Worm (Caenorhabditis elegans) whole organism, L2 larva: ENCODE measurements around the gene W01C8.1.

Source experiments
- ZK546.5 ChIP-seq: sonication (generic microtip); optimal IDR thresholded peaks from 2 replicates; lab custom pipeline; 2017; ENCODE audit warnings: missing biosample characterization, missing genetic modification characterization
- elt-3 ChIP-seq: sonication (generic microtip); optimal IDR thresholded peaks from 2 replicates; lab custom pipeline; 2017; ENCODE audit warnings: missing biosample characterization, missing genetic modification characterization
- fos-1 ChIP-seq: fragments of 150-350 bp; optimal IDR thresholded peaks from 2 replicates; lab custom pipeline; 2014; ENCODE audit warnings: missing biosample characterization, missing genetic modification characterization
- mab-5 ChIP-seq: fragments of 150-350 bp; optimal IDR thresholded peaks from 2 replicates; lab custom pipeline; 2014; ENCODE audit warnings: missing biosample characterization, missing genetic modification characterization
- nhr-11 ChIP-seq: fragments of 150-350 bp; optimal IDR thresholded peaks from 2 replicates; lab custom pipeline; 2014; ENCODE audit warnings: missing biosample characterization, missing genetic modification characterization
- nhr-77 ChIP-seq: fragments of 150-350 bp; optimal IDR thresholded peaks from 2 replicates; lab custom pipeline; 2014; ENCODE audit warnings: missing biosample characterization, missing genetic modification characterization
- snpc-4 ChIP-seq: fragments of 150-350 bp; optimal IDR thresholded peaks from 2 replicates; lab custom pipeline; 2014; ENCODE audit warnings: missing biosample characterization, missing genetic modification characterization
- unc-62 ChIP-seq: fragments of 150-350 bp; optimal IDR thresholded peaks from 2 replicates; lab custom pipeline; 2014; ENCODE audit warnings: missing biosample characterization, missing genetic modification reagents, missing genetic modification characterization
- zag-1 ChIP-seq: fragments of 150-350 bp; optimal IDR thresholded peaks from 2 replicates; lab custom pipeline; 2014; ENCODE audit warnings: missing biosample characterization, missing genetic modification characterization
- ztf-11 ChIP-seq: sonication (generic microtip); optimal IDR thresholded peaks from 2 replicates; lab custom pipeline; 2017; ENCODE audit warnings: missing biosample characterization, missing genetic modification characterization
- ztf-4 ChIP-seq: fragments of 150-350 bp; optimal IDR thresholded peaks from 2 replicates; lab custom pipeline; 2014; ENCODE audit warnings: missing biosample characterization, missing genetic modification characterization

DNA sequence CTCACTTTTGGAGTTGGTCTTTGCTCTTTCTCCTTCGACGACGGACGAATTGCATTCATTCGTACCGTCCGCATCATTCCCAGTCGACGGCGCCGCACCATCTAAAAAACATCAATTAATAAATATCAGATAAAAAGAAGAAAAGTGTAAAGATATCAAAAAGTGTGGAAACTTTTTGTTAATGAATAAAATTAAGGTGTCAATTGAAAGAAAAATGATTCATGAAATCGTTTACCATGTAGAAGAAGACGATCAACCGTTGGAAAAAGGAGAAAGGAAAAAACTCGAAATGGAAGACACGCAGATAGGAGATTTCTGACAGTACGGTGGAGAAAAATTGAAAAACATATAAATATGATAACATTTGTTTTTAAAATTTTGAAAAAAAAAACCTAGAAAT is 12.1 kb upstream of the W01C8.1 start, which contains the start of gene set-19:
- TF ChIP-seq ztf-11 = no peak
- no peak for TF ChIP-seq unc-62
- TF ChIP-seq ZK546.5 (tag; lab: Kevin White, UChicago) = no peak
- no peak for TF ChIP-seq snpc-4 (tag; lab: Kevin White, UChicago)
- TF ChIP-seq zag-1 = no peak
- no peak for TF ChIP-seq mab-5 (tag; lab: Kevin White, UChicago)
- TF ChIP-seq elt-3 (tag; lab: Kevin White, UChicago) = no peak
- TF ChIP-seq fos-1 = no peak
- no peak for TF ChIP-seq nhr-77
- no peak for TF ChIP-seq nhr-11 (tag; lab: Kevin White, UChicago)
- no peak for TF ChIP-seq ztf-4 (tag; lab: Kevin White, UChicago)
